Fruit fly (Drosophila melanogaster) whole organism, embryonic: ENCODE measurements around the gene CG15249.

Source experiments
- BtbVII ChIP-seq: fragments of 200-800 bp; sonication (Bioruptor generic); optimal IDR thresholded peaks from 3 replicates; lab custom pipeline; 2017; ENCODE audit warnings: missing biosample characterization, mild to moderate bottlenecking, missing genetic modification characterization
- C15 ChIP-seq: fragments of 200-800 bp; sonication (Bioruptor generic); IDR thresholded peaks from 3 replicates; pipeline ENCODE4 v1.3.6; 2022; ENCODE audit warnings: missing biosample characterization, missing genetic modification characterization
- CG1024 ChIP-seq: fragments of 200-800 bp; sonication (Bioruptor generic); IDR thresholded peaks from 2 replicates; pipeline ENCODE4 v1.3.6; 2022; ENCODE audit warnings: missing biosample characterization, missing genetic modification characterization
- CG11093 ChIP-seq: fragments of 200-800 bp; sonication (Bioruptor generic); IDR thresholded peaks from 3 replicates; pipeline ENCODE4 v1.3.6; 2022; ENCODE audit warnings: missing biosample characterization, missing genetic modification characterization
- CG12071 ChIP-seq: fragments of 200-800 bp; sonication (Bioruptor generic); optimal IDR thresholded peaks from 3 replicates; lab custom pipeline; 2018; ENCODE audit warnings: missing biosample characterization, mild to moderate bottlenecking, missing genetic modification characterization
- CG12104 ChIP-seq: fragments of 200-800 bp; sonication (Bioruptor generic); optimal IDR thresholded peaks from 3 replicates; lab custom pipeline; 2016; ENCODE audit warnings: missing biosample characterization, missing genetic modification characterization
- CG12744 ChIP-seq: fragments of 200-800 bp; sonication (Bioruptor generic); optimal IDR thresholded peaks from 2 replicates; lab custom pipeline; 2016; ENCODE audit warnings: missing biosample characterization, missing genetic modification characterization
- CG12769 ChIP-seq: fragments of 200-800 bp; sonication (Bioruptor generic); optimal IDR thresholded peaks from 2 replicates; lab custom pipeline; 2019; ENCODE audit warnings: missing biosample characterization, mild to moderate bottlenecking, missing genetic modification characterization, moderate library complexity
- CG13424 ChIP-seq: fragments of 200-800 bp; sonication (Bioruptor generic); optimal IDR thresholded peaks from 2 replicates; lab custom pipeline; 2019; ENCODE audit warnings: missing biosample characterization, mild to moderate bottlenecking, missing genetic modification characterization, moderate library complexity
- CG13775 ChIP-seq: fragments of 200-800 bp; sonication (Bioruptor generic); optimal IDR thresholded peaks from 3 replicates; lab custom pipeline; 2017; ENCODE audit warnings: missing biosample characterization, mild to moderate bottlenecking, missing genetic modification characterization
- CG14441 ChIP-seq: fragments of 200-800 bp; sonication (Bioruptor generic); IDR thresholded peaks from 2 replicates; pipeline ENCODE4 v1.3.6; 2022; ENCODE audit warnings: missing biosample characterization, missing genetic modification characterization
- CG14860 ChIP-seq: fragments of 200-800 bp; sonication (Bioruptor generic); IDR thresholded peaks from 3 replicates; pipeline ENCODE4 v1.3.6; 2022; ENCODE audit warnings: missing biosample characterization, missing genetic modification characterization; ENCODE audit not compliant: partially characterized antibody
- CG15073 ChIP-seq: fragments of 200-800 bp; sonication (Bioruptor generic); optimal IDR thresholded peaks from 2 replicates; lab custom pipeline; 2016; ENCODE audit warnings: missing biosample characterization, missing genetic modification characterization
- CG15514 ChIP-seq: fragments of 200-800 bp; sonication (Bioruptor generic); optimal IDR thresholded peaks from 3 replicates; lab custom pipeline; 2017; ENCODE audit warnings: missing biosample characterization, missing genetic modification characterization, mild to moderate bottlenecking, moderate library complexity, missing genetic modification reagents
- CG16863 ChIP-seq: fragments of 200-800 bp; sonication (Bioruptor generic); optimal IDR thresholded peaks from 3 replicates; lab custom pipeline; 2016; ENCODE audit warnings: missing biosample characterization, missing genetic modification characterization
- CG17829 ChIP-seq: fragments of 200-800 bp; optimal IDR thresholded peaks from 2 replicates; lab custom pipeline; 2019; ENCODE audit warnings: missing biosample characterization, mild to moderate bottlenecking, missing genetic modification characterization, moderate library complexity
- CG17912 ChIP-seq: fragments of 200-800 bp; sonication (Bioruptor generic); optimal IDR thresholded peaks from 2 replicates; lab custom pipeline; 2018; ENCODE audit warnings: missing biosample characterization, mild to moderate bottlenecking, missing genetic modification characterization
- CG18262 ChIP-seq: fragments of 200-800 bp; optimal IDR thresholded peaks from 3 replicates; lab custom pipeline; 2019; ENCODE audit warnings: missing biosample characterization, mild to moderate bottlenecking, missing genetic modification characterization, moderate library complexity
- CG3065 ChIP-seq: fragments of 200-800 bp; sonication (Bioruptor generic); optimal IDR thresholded peaks from 2 replicates; lab custom pipeline; 2016; ENCODE audit warnings: missing biosample characterization, missing genetic modification characterization
- CG43689 ChIP-seq: fragments of 200-800 bp; sonication (Bioruptor generic); IDR thresholded peaks from 2 replicates; pipeline ENCODE4 v1.3.6; 2022; ENCODE audit warnings: missing biosample characterization, missing genetic modification characterization
- CG7963 ChIP-seq: fragments of 200-800 bp; sonication (Bioruptor generic); IDR thresholded peaks from 3 replicates; pipeline ENCODE4 v1.3.6; 2022; ENCODE audit warnings: missing biosample characterization, missing genetic modification characterization; ENCODE audit not compliant: partially characterized antibody
- CG9437 ChIP-seq: fragments of 200-800 bp; sonication (Bioruptor generic); optimal IDR thresholded peaks from 2 replicates; lab custom pipeline; 2018; ENCODE audit warnings: missing biosample characterization, mild to moderate bottlenecking, missing genetic modification characterization
- CG9876 ChIP-seq: fragments of 200-800 bp; sonication (Bioruptor generic); optimal IDR thresholded peaks from 2 replicates; lab custom pipeline; 2016; ENCODE audit warnings: missing biosample characterization, missing genetic modification characterization
- CTCF ChIP-seq: fragments of 200-800 bp; sonication (Bioruptor generic); optimal IDR thresholded peaks from 2 replicates; lab custom pipeline; 2017; ENCODE audit warnings: missing biosample characterization, mild to moderate bottlenecking, missing genetic modification characterization, moderate library complexity
- Chrac-16 ChIP-seq: fragments of 200-800 bp; sonication (Bioruptor generic); optimal IDR thresholded peaks from 3 replicates; lab custom pipeline; 2016; ENCODE audit warnings: missing biosample characterization, missing genetic modification characterization
- Dek ChIP-seq: fragments of 200-800 bp; sonication (Bioruptor generic); optimal IDR thresholded peaks from 3 replicates; lab custom pipeline; 2019; ENCODE audit warnings: missing biosample characterization, mild to moderate bottlenecking, missing genetic modification characterization, moderate library complexity
- Dll ChIP-seq: fragments of 200-800 bp; sonication (Bioruptor generic); IDR thresholded peaks from 4 replicates; pipeline ENCODE4 v1.3.6; 2022; ENCODE audit warnings: missing biosample characterization, missing genetic modification characterization; ENCODE audit not compliant: partially characterized antibody
- Mad ChIP-seq: fragments of 200-800 bp; sonication (Bioruptor generic); optimal IDR thresholded peaks from 2 replicates; lab custom pipeline; 2016; ENCODE audit warnings: missing biosample characterization, missing genetic modification characterization
- Nf-YC ChIP-seq: fragments of 200-800 bp; optimal IDR thresholded peaks from 3 replicates; lab custom pipeline; 2019; ENCODE audit warnings: missing biosample characterization, mild to moderate bottlenecking, missing genetic modification characterization, moderate library complexity
- PHDP ChIP-seq: fragments of 200-800 bp; sonication (Bioruptor generic); optimal IDR thresholded peaks from 3 replicates; lab custom pipeline; 2018; ENCODE audit warnings: missing biosample characterization, mild to moderate bottlenecking, missing genetic modification characterization, moderate library complexity
- ab ChIP-seq: fragments of 200-800 bp; sonication (Bioruptor generic); optimal IDR thresholded peaks from 2 replicates; lab custom pipeline; 2016; ENCODE audit warnings: missing biosample characterization, missing genetic modification characterization
- ac ChIP-seq: fragments of 200-800 bp; sonication (Bioruptor generic); optimal IDR thresholded peaks from 3 replicates; lab custom pipeline; 2017; ENCODE audit warnings: missing biosample characterization, mild to moderate bottlenecking, missing genetic modification characterization
- ase ChIP-seq: fragments of 200-800 bp; sonication (Bioruptor generic); IDR thresholded peaks from 3 replicates; pipeline ENCODE4 v1.3.6; 2022; ENCODE audit warnings: missing biosample characterization, missing genetic modification characterization
- ash1 ChIP-seq: fragments of 200-800 bp; sonication (Bioruptor generic); optimal IDR thresholded peaks from 2 replicates; lab custom pipeline; 2018; ENCODE audit warnings: missing biosample characterization, mild to moderate bottlenecking, missing genetic modification characterization
- ato ChIP-seq: fragments of 200-800 bp; sonication (Bioruptor generic); IDR thresholded peaks from 2 replicates; pipeline ENCODE4 v1.3.6; 2022; ENCODE audit warnings: missing biosample characterization, missing genetic modification characterization; ENCODE audit not compliant: partially characterized antibody
- esg ChIP-seq: fragments of 200-800 bp; sonication (Bioruptor generic); conservative IDR thresholded peaks from 2 replicates; pipeline ENCODE4 v1.3.6; 2022; ENCODE audit warnings: missing biosample characterization, missing genetic modification characterization
- eyg ChIP-seq: fragments of 200-800 bp; sonication (Bioruptor generic); optimal IDR thresholded peaks from 3 replicates; lab custom pipeline; 2016; ENCODE audit warnings: missing biosample characterization, missing genetic modification characterization
- gsb ChIP-seq: fragments of 200-800 bp; sonication (Bioruptor generic); IDR thresholded peaks from 2 replicates; pipeline ENCODE4 v1.3.6; 2022; ENCODE audit warnings: missing biosample characterization, missing genetic modification characterization
- inv ChIP-seq: fragments of 200-800 bp; sonication (Bioruptor generic); IDR thresholded peaks from 2 replicates; pipeline ENCODE4 v1.3.6; 2022; ENCODE audit warnings: missing biosample characterization, missing genetic modification characterization; ENCODE audit not compliant: partially characterized antibody
- klu ChIP-seq: fragments of 200-800 bp; sonication (Bioruptor generic); IDR thresholded peaks from 2 replicates; pipeline ENCODE4 v1.3.6; 2022; ENCODE audit warnings: missing biosample characterization, missing genetic modification characterization
- lilli ChIP-seq: fragments of 200-800 bp; sonication (Bioruptor generic); optimal IDR thresholded peaks from 3 replicates; lab custom pipeline; 2016; ENCODE audit warnings: missing biosample characterization, missing genetic modification characterization
- mirr ChIP-seq: fragments of 200-800 bp; sonication (Bioruptor generic); optimal IDR thresholded peaks from 3 replicates; lab custom pipeline; 2018; ENCODE audit warnings: missing biosample characterization, mild to moderate bottlenecking, missing genetic modification characterization
- mld ChIP-seq: fragments of 200-800 bp; sonication (Bioruptor generic); IDR thresholded peaks from 3 replicates; pipeline ENCODE4 v1.3.6; 2022; ENCODE audit warnings: missing biosample characterization, missing genetic modification characterization; ENCODE audit not compliant: partially characterized antibody
- repo ChIP-seq: fragments of 200-800 bp; sonication (Bioruptor generic); optimal IDR thresholded peaks from 2 replicates; lab custom pipeline; 2016; ENCODE audit warnings: missing biosample characterization, missing genetic modification characterization
- trh ChIP-seq: fragments of 200-800 bp; sonication (Bioruptor generic); optimal IDR thresholded peaks from 2 replicates; lab custom pipeline; 2016; ENCODE audit warnings: missing biosample characterization, missing genetic modification characterization
- ttk ChIP-seq: fragments of 200-800 bp; sonication (Bioruptor generic); IDR thresholded peaks from 2 replicates; pipeline ENCODE4 v2.1.2; 2022; ENCODE audit warnings: missing biosample characterization, missing genetic modification characterization
- wdn ChIP-seq: fragments of 200-800 bp; sonication (Bioruptor generic); IDR thresholded peaks from 2 replicates; pipeline ENCODE4 v1.3.6; 2022; ENCODE audit warnings: missing biosample characterization, missing genetic modification characterization
- wor ChIP-seq: fragments of 200-800 bp; sonication (Bioruptor generic); IDR thresholded peaks from 2 replicates; pipeline ENCODE4 v1.3.6; 2022; ENCODE audit warnings: missing biosample characterization, missing genetic modification characterization
- zen2 ChIP-seq: fragments of 200-800 bp; sonication (Bioruptor generic); IDR thresholded peaks from 3 replicates; pipeline ENCODE4 v1.3.6; 2022; ENCODE audit warnings: missing biosample characterization, missing genetic modification characterization; ENCODE audit not compliant: partially characterized antibody

The CG15249 gene

dm6 chrX:9875948-9876853, 23.2 kb downstream of the CG15249 start, which contains the start of gene CG15247 (continued):
- TF ChIP-seq CG7963 (GFP tag; lab: Robert Waterston, UW) (no peak), CG12744 (peak; percentile 40), mirr (GFP tag; lab: Kevin White, UChicago) (no peak), CG17912 (GFP tag; lab: Kevin White, UChicago) (no peak), CG9876 (GFP tag; lab: Kevin White, UChicago) (no peak), repo (GFP tag; lab: Kevin White, UChicago) (no peak), wor (GFP tag; lab: Robert Waterston, UW) (peak; percentile 66; the same call in 1 of the 2 replicates), CG14441 (GFP tag; lab: Robert Waterston, UW) (peak; percentile 82), Mad (peak; percentile 22), Nf-YC (peak; percentile 45), ab (GFP tag; lab: Kevin White, UChicago) (no peak), CG13775 (GFP tag; lab: Kevin White, UChicago) (peak; percentile 60), CG12104 (peak; percentile 52), ase (GFP tag; lab: Robert Waterston, UW) (peak; percentile 60; the same call in 2 of the 3 replicates), CG18262 (tag; lab: Kevin White, UChicago) (peak; percentile 60), CG12769 (peak; percentile 95), Dek (tag; lab: Kevin White, UChicago) (peak; percentile 58), eyg (GFP tag; lab: Kevin White, UChicago) (peak; percentile 20), C15 (peak; percentile 54; the same call in 1 of the 3 replicates), PHDP (tag; lab: Kevin White, UChicago) (peak; percentile 74), Chrac-16 (GFP tag; lab: Kevin White, UChicago) (peak; percentile 50), CG13424 (tag; lab: Kevin White, UChicago) (peak; percentile 85), CG12071 (GFP tag; lab: Kevin White, UChicago) (peak; percentile 37), CG1024 (GFP tag; lab: Robert Waterston, UW) (peak; percentile 52; the same call in 1 of the 2 replicates), CG15073 (GFP tag; lab: Kevin White, UChicago) (no peak), lilli (GFP tag; lab: Kevin White, UChicago) (peak; percentile 78), gsb (GFP tag; lab: Robert Waterston, UW) (peak; percentile 70), mld (no peak), Dll (GFP tag; lab: Robert Waterston, UW) (no peak), trh (GFP tag; lab: Kevin White, UChicago) (peak; percentile 43), CTCF (GFP tag; lab: Kevin White, UChicago) (no peak), CG17829 (tag; lab: Kevin White, UChicago) (peak; percentile 39), CG15514 (GFP tag; lab: Kevin White, UChicago) (peak; percentile 3), CG43689 (GFP tag; lab: Robert Waterston, UW) (peak; percentile 47; the same call in 1 of the 2 replicates), BtbVII (GFP tag; lab: Kevin White, UChicago) (peak; percentile 0), CG11093 (GFP tag; lab: Robert Waterston, UW) (peak; percentile 67; the same call in 2 of the 3 replicates), wdn (GFP tag; lab: Robert Waterston, UW) (peak; percentile 76), ato (GFP tag; lab: Robert Waterston, UW) (no peak), esg (peak; percentile 79), ttk (GFP tag; lab: Robert Waterston, UW) (peak; percentile 84), CG14860 (GFP tag; lab: Robert Waterston, UW) (no peak), zen2 (no peak), CG9437 (GFP tag; lab: Kevin White, UChicago) (peak; percentile 41), inv (GFP tag; lab: Robert Waterston, UW) (no peak), ac (no peak), ash1 (GFP tag; lab: Kevin White, UChicago) (no peak), CG16863 (peak; percentile 38), klu (peak; percentile 53; the same call in 1 of the 2 replicates), CG3065 (GFP tag; lab: Kevin White, UChicago) (peak; percentile 7)
